Fruit fly (Drosophila melanogaster): Measurements from ENCODE around the gene phr6-4.

phr6-4 gene

DNA sequence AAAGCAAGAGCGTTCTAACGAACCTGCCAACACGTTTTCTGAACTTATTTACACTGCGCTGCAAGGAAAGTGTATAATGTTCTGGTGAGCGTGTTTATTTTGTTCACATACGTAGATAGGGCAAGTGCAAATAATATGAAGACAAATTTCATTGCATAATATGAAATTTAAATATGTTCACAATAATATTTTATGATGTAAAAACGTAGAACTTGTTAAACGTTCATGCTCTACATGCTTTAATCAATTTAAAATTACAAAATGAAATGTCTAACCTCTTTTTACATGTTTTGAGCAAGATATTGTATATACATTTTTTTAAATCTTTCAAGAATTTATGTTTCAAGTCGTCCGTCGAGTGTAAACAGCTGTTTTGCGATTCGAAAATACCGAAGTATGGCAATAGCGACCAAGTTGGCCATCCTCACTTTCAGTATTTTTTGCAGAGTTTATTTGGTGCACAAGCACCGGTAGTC lies at the start of gene phr6-4, which contains the start of gene CG2608:
Gene phr6-4, minus strand, starts transcription at position 398 of the 476 bp plus-strand sequence.
Gene CG2608, plus strand, starts transcription at position 429 of the 476 bp plus-strand sequence.
- TF ChIP-seq CG12768 (GFP tag; optimal IDR thresholded peaks at IDR 0.05): peak; percentile 89
- TF ChIP-seq CG7045 (GFP tag; optimal IDR thresholded peaks at IDR 0.05): peak; percentile 92
- TF ChIP-seq CG33017 (tag; optimal IDR thresholded peaks at IDR 0.05): peak; percentile 91
- TF ChIP-seq tj (GFP tag; optimal IDR thresholded peaks at IDR 0.05): peak; percentile 58
- TF ChIP-seq cnc (optimal IDR thresholded peaks at IDR 0.05): no peak
- peak; percentile 23 for TF ChIP-seq Clk (GFP tag; optimal IDR thresholded peaks at IDR 0.05)
- peak; percentile 40 for TF ChIP-seq ovo (GFP tag; optimal IDR thresholded peaks at IDR 0.05)
- TF ChIP-seq Mnt (GFP tag; optimal IDR thresholded peaks at IDR 0.05): peak; percentile 72
- peak; percentile 72 for TF ChIP-seq pad (GFP tag; optimal IDR thresholded peaks at IDR 0.05)
- TF ChIP-seq toe (GFP tag; optimal IDR thresholded peaks at IDR 0.05): peak; percentile 74
- peak; percentile 89 for TF ChIP-seq bab1 (GFP tag; optimal IDR thresholded peaks at IDR 0.05)
- peak; percentile 86 for TF ChIP-seq CG14711 (tag; optimal IDR thresholded peaks at IDR 0.05)
- TF ChIP-seq kay (GFP tag; ENCODE audit: borderline replicate concordance): peak; percentile 90
- TF ChIP-seq Crg-1 (GFP tag; optimal IDR thresholded peaks at IDR 0.05): peak; percentile 73
- peak; percentile 92 for TF ChIP-seq CG11617 (GFP tag; optimal IDR thresholded peaks at IDR 0.05)
- no peak for TF ChIP-seq CG5204 (GFP tag; optimal IDR thresholded peaks at IDR 0.05)
- peak; percentile 71 for TF ChIP-seq Hr96 (GFP tag; optimal IDR thresholded peaks at IDR 0.05)
- peak; percentile 76 for TF ChIP-seq CG1620 (GFP tag; optimal IDR thresholded peaks at IDR 0.05)
- TF ChIP-seq cic (GFP tag; optimal IDR thresholded peaks at IDR 0.05): peak; percentile 42
- TF ChIP-seq CG7101 (tag; optimal IDR thresholded peaks at IDR 0.05): peak; percentile 91

- TF ChIP-seq tj (GFP tag; optimal IDR thresholded peaks at IDR 0.05): peak; percentile 36
- no peak for TF ChIP-seq kay (GFP tag; ENCODE audit: borderline replicate concordance)
These were observed 49.5 kb upstream of the phr6-4 start for dm6 chr2L:20695066-20695465.

DNA sequence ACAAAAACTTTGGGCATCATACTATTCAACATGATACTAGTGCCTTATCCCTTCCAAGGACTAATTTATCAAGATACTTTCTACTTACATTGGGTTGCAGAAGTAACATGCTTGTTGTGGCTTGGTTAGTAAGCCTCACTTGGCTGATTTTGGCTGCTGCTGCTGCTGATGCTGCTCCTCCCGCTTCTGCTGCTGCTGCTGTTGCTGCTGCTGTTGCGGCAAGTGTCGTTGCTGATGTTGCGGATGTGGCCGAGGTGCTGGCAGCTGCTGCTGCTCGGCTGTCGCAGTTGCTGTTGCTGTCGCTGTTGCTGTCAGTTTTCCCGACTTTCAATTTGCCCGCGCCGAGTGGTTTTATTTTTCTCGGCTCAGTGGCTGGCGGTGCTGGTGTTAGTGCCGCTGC lies 44.5 kb upstream of the phr6-4 start:
- no peak for TF ChIP-seq Mnt (GFP tag; optimal IDR thresholded peaks at IDR 0.05)
- TF ChIP-seq toe (GFP tag; optimal IDR thresholded peaks at IDR 0.05): no peak
- TF ChIP-seq CG5204 (GFP tag; optimal IDR thresholded peaks at IDR 0.05): no peak
- no peak for TF ChIP-seq Clk (GFP tag; optimal IDR thresholded peaks at IDR 0.05)
- no peak for TF ChIP-seq cic (GFP tag; optimal IDR thresholded peaks at IDR 0.05)
- no peak for TF ChIP-seq ovo (GFP tag; optimal IDR thresholded peaks at IDR 0.05)
- no peak for TF ChIP-seq CG7045 (GFP tag; optimal IDR thresholded peaks at IDR 0.05)
- no peak for TF ChIP-seq CG14711 (tag; optimal IDR thresholded peaks at IDR 0.05)
- no peak for TF ChIP-seq CG12768 (GFP tag; optimal IDR thresholded peaks at IDR 0.05)
- no peak for TF ChIP-seq CG33017 (tag; optimal IDR thresholded peaks at IDR 0.05)
- TF ChIP-seq tj (GFP tag; optimal IDR thresholded peaks at IDR 0.05): no peak
- TF ChIP-seq CG11617 (GFP tag; optimal IDR thresholded peaks at IDR 0.05): no peak
- no peak for TF ChIP-seq bab1 (GFP tag; optimal IDR thresholded peaks at IDR 0.05)
- no peak for TF ChIP-seq pad (GFP tag; optimal IDR thresholded peaks at IDR 0.05)

- TF ChIP-seq CG7045 (GFP tag; optimal IDR thresholded peaks at IDR 0.05): no peak
- no peak for TF ChIP-seq ovo (GFP tag; optimal IDR thresholded peaks at IDR 0.05)
- no peak for TF ChIP-seq CG7101 (tag; optimal IDR thresholded peaks at IDR 0.05)
- TF ChIP-seq Crg-1 (GFP tag; optimal IDR thresholded peaks at IDR 0.05): no peak
- TF ChIP-seq tj (GFP tag; optimal IDR thresholded peaks at IDR 0.05): no peak
- TF ChIP-seq CG1620 (GFP tag; optimal IDR thresholded peaks at IDR 0.05): no peak
- TF ChIP-seq CG11617 (GFP tag; optimal IDR thresholded peaks at IDR 0.05): no peak
- no peak for TF ChIP-seq CG14711 (tag; optimal IDR thresholded peaks at IDR 0.05)
- TF ChIP-seq CG5204 (GFP tag; optimal IDR thresholded peaks at IDR 0.05): no peak
- TF ChIP-seq Clk (GFP tag; optimal IDR thresholded peaks at IDR 0.05): no peak
- no peak for TF ChIP-seq CG33017 (tag; optimal IDR thresholded peaks at IDR 0.05)
- no peak for TF ChIP-seq CG12768 (GFP tag; optimal IDR thresholded peaks at IDR 0.05)
- TF ChIP-seq pad (GFP tag; optimal IDR thresholded peaks at IDR 0.05): no peak
- no peak for TF ChIP-seq kay (GFP tag; ENCODE audit: borderline replicate concordance)
- TF ChIP-seq Mnt (GFP tag; optimal IDR thresholded peaks at IDR 0.05): no peak
These were observed 43.1 kb upstream of the phr6-4 start for dm6 chr2L:20688722-20689121.

dm6 chr2L:20682136-20682733 lies 36.6 kb upstream of the phr6-4 start, which contains the start of gene CG2617:
Gene CG2617, plus strand, starts transcription at chr2L:20682368.
- TF ChIP-seq CG12768 (GFP tag; optimal IDR thresholded peaks at IDR 0.05) (no peak), cnc (optimal IDR thresholded peaks at IDR 0.05) (no peak), CG11617 (GFP tag; optimal IDR thresholded peaks at IDR 0.05) (peak; percentile 24), toe (GFP tag; optimal IDR thresholded peaks at IDR 0.05) (no peak), kay (GFP tag; ENCODE audit: borderline replicate concordance) (no peak), Crg-1 (GFP tag; optimal IDR thresholded peaks at IDR 0.05) (no peak)

DNA sequence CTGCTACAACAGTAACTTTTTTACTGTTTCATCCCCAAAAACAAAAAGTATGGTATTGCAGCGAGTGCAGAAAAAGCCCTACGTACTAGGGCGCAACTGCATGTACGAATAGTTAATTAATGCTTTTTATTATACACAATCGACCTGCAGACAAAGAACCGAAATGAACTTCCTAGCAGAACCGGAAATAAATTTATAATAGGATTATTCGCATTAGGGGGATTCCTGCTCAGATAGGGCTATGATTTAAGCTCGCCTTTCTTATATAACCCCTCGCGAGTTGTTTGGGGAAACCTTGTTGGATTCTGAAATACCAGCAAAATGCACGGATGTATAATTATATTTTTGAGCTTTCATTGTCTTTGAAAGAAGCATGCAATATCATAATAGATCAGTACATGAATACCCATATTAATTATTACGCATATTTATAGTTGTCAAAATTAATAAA lies 36.1 kb upstream of the phr6-4 start, which contains the start of gene Cen:
Gene Cen, minus strand, starts transcription at position 199 of the 451 bp plus-strand sequence.
- TF ChIP-seq Hr96 (GFP tag; optimal IDR thresholded peaks at IDR 0.05): peak; percentile 67
- TF ChIP-seq bab1 (GFP tag; optimal IDR thresholded peaks at IDR 0.05): peak; percentile 53
- TF ChIP-seq kay (GFP tag; ENCODE audit: borderline replicate concordance): peak; percentile 14
- TF ChIP-seq CG5204 (GFP tag; optimal IDR thresholded peaks at IDR 0.05): peak; percentile 67
- TF ChIP-seq toe (GFP tag; optimal IDR thresholded peaks at IDR 0.05): peak; percentile 77
- TF ChIP-seq ovo (GFP tag; optimal IDR thresholded peaks at IDR 0.05): no peak
- peak; percentile 37 for TF ChIP-seq tj (GFP tag; optimal IDR thresholded peaks at IDR 0.05)
- peak; percentile 64 for TF ChIP-seq CG1620 (GFP tag; optimal IDR thresholded peaks at IDR 0.05)
- TF ChIP-seq pad (GFP tag; optimal IDR thresholded peaks at IDR 0.05): peak; percentile 3
- peak; percentile 8 for TF ChIP-seq CG12768 (GFP tag; optimal IDR thresholded peaks at IDR 0.05)
- peak; percentile 69 for TF ChIP-seq CG11617 (GFP tag; optimal IDR thresholded peaks at IDR 0.05)
- peak; percentile 7 for TF ChIP-seq CG33017 (tag; optimal IDR thresholded peaks at IDR 0.05)
- TF ChIP-seq cnc (optimal IDR thresholded peaks at IDR 0.05): no peak
- peak; percentile 61 for TF ChIP-seq CG7045 (GFP tag; optimal IDR thresholded peaks at IDR 0.05)
- peak; percentile 12 for TF ChIP-seq CG14711 (tag; optimal IDR thresholded peaks at IDR 0.05)
- no peak for TF ChIP-seq Clk (GFP tag; optimal IDR thresholded peaks at IDR 0.05)
- TF ChIP-seq CG7101 (tag; optimal IDR thresholded peaks at IDR 0.05): peak; percentile 43
- no peak for TF ChIP-seq cic (GFP tag; optimal IDR thresholded peaks at IDR 0.05)
- peak; percentile 20 for TF ChIP-seq Crg-1 (GFP tag; optimal IDR thresholded peaks at IDR 0.05)
- TF ChIP-seq Mnt (GFP tag; optimal IDR thresholded peaks at IDR 0.05): peak; percentile 50

Measured in whole organism, adult.